Worm (Caenorhabditis elegans): ENCODE results near the gene F54D5.2.

- no peak for TF ChIP-seq ama-1 (optimal IDR thresholded peaks at IDR 0.05)
- no peak for TF ChIP-seq F13C5.2 (tag; optimal IDR thresholded peaks at IDR 0.05)
- no peak for TF ChIP-seq hmbx-1 (tag; optimal IDR thresholded peaks at IDR 0.05)
- no peak for TF ChIP-seq tbx-37 (GFP tag; conservative IDR thresholded peaks at IDR 0.05)
- no peak for TF ChIP-seq tbx-11 (GFP tag; IDR thresholded peaks at IDR 0.05)
- no peak for TF ChIP-seq flt-1 (GFP tag; IDR thresholded peaks at IDR 0.05)
- TF ChIP-seq hnd-1 (tag; optimal IDR thresholded peaks at IDR 0.05) = no peak
- no peak for TF ChIP-seq pes-1 (GFP tag; IDR thresholded peaks at IDR 0.05)
- TF ChIP-seq ceh-13 (GFP tag; optimal IDR thresholded peaks at IDR 0.05) = no peak
Observed at ce11 chrII:11612034-11612723, 39.2 kb downstream of the F54D5.2 start, which contains the start of gene F07A11.5.

Data from whole organism, early embryonic.